Fruit fly (Drosophila melanogaster) whole organism, embryonic: ENCODE measurements around the gene Ist1.

Experiments used
- Antp ChIP-seq: fragments of 200-800 bp; sonication (Bioruptor generic); optimal IDR thresholded peaks from 3 replicates; lab custom pipeline; 2016; ENCODE audit warnings: missing biosample characterization, missing genetic modification characterization
- BtbVII ChIP-seq: fragments of 200-800 bp; sonication (Bioruptor generic); optimal IDR thresholded peaks from 3 replicates; lab custom pipeline; 2017; ENCODE audit warnings: missing biosample characterization, mild to moderate bottlenecking, missing genetic modification characterization
- CG10274 ChIP-seq: fragments of 200-800 bp; sonication (Bioruptor generic); optimal IDR thresholded peaks from 3 replicates; lab custom pipeline; 2017; ENCODE audit warnings: missing biosample characterization, mild to moderate bottlenecking, missing genetic modification characterization
- CG10462 ChIP-seq: fragments of 200-800 bp; sonication (Bioruptor generic); optimal IDR thresholded peaks from 2 replicates; lab custom pipeline; 2016; ENCODE audit warnings: missing biosample characterization, missing genetic modification characterization
- CG12659 ChIP-seq: fragments of 200-800 bp; sonication (Bioruptor generic); optimal IDR thresholded peaks from 3 replicates; lab custom pipeline; 2017; ENCODE audit warnings: mild to moderate bottlenecking, missing biosample characterization, missing genetic modification reagents, missing genetic modification characterization
- CG12942 ChIP-seq: fragments of 200-800 bp; sonication (Bioruptor generic); optimal IDR thresholded peaks from 3 replicates; lab custom pipeline; 2016; ENCODE audit warnings: missing biosample characterization, missing genetic modification characterization
- CG14710 ChIP-seq: fragments of 200-800 bp; sonication (Bioruptor generic); optimal IDR thresholded peaks from 3 replicates; lab custom pipeline; 2019; ENCODE audit warnings: missing biosample characterization, mild to moderate bottlenecking, missing genetic modification characterization, moderate library complexity
- CG3065 ChIP-seq: fragments of 200-800 bp; sonication (Bioruptor generic); optimal IDR thresholded peaks from 2 replicates; lab custom pipeline; 2016; ENCODE audit warnings: missing biosample characterization, missing genetic modification characterization
- CG32767 ChIP-seq: fragments of 200-800 bp; sonication (Bioruptor generic); IDR thresholded peaks from 2 replicates; pipeline ENCODE4 v1.3.6; 2022; ENCODE audit warnings: missing biosample characterization, missing genetic modification characterization
- CG32772 ChIP-seq: fragments of 200-800 bp; sonication (Bioruptor generic); IDR thresholded peaks from 2 replicates; pipeline ENCODE4 v1.3.6; 2022; ENCODE audit warnings: missing biosample characterization, missing genetic modification characterization
- CG4328 ChIP-seq: fragments of 200-800 bp; sonication (Bioruptor generic); optimal IDR thresholded peaks from 3 replicates; lab custom pipeline; 2017; ENCODE audit warnings: missing biosample characterization, missing genetic modification reagents, missing genetic modification characterization
- CG6854 ChIP-seq: fragments of 200-800 bp; sonication (Bioruptor generic); optimal IDR thresholded peaks from 3 replicates; lab custom pipeline; 2017; ENCODE audit warnings: missing biosample characterization, mild to moderate bottlenecking, missing genetic modification characterization
- CG9215 ChIP-seq: fragments of 200-800 bp; sonication (Bioruptor generic); IDR thresholded peaks from 2 replicates; pipeline ENCODE4 v1.3.6; 2022; ENCODE audit warnings: missing biosample characterization, missing genetic modification characterization
- Dek ChIP-seq: fragments of 200-800 bp; sonication (Bioruptor generic); optimal IDR thresholded peaks from 3 replicates; lab custom pipeline; 2019; ENCODE audit warnings: missing biosample characterization, mild to moderate bottlenecking, missing genetic modification characterization, moderate library complexity
- Fer2 ChIP-seq: fragments of 200-800 bp; sonication (Bioruptor generic); optimal IDR thresholded peaks from 2 replicates; lab custom pipeline; 2018; ENCODE audit warnings: missing biosample characterization, mild to moderate bottlenecking, missing genetic modification characterization, moderate library complexity
- Hand ChIP-seq: fragments of 200-800 bp; sonication (Bioruptor generic); optimal IDR thresholded peaks from 2 replicates; lab custom pipeline; 2017; ENCODE audit warnings: mild to moderate bottlenecking, missing biosample characterization, missing genetic modification reagents, missing genetic modification characterization
- MESR4 ChIP-seq: fragments of 200-800 bp; sonication (Bioruptor generic); optimal IDR thresholded peaks from 2 replicates; lab custom pipeline; 2018; ENCODE audit warnings: missing biosample characterization, mild to moderate bottlenecking, missing genetic modification characterization, moderate library complexity
- PHDP ChIP-seq: fragments of 200-800 bp; sonication (Bioruptor generic); optimal IDR thresholded peaks from 3 replicates; lab custom pipeline; 2018; ENCODE audit warnings: missing biosample characterization, mild to moderate bottlenecking, missing genetic modification characterization, moderate library complexity
- Xrp1 ChIP-seq: fragments of 200-800 bp; sonication (Bioruptor generic); IDR thresholded peaks from 2 replicates; pipeline ENCODE4 v1.3.6; 2022; ENCODE audit warnings: missing biosample characterization, missing genetic modification characterization
- ac ChIP-seq: fragments of 200-800 bp; sonication (Bioruptor generic); optimal IDR thresholded peaks from 3 replicates; lab custom pipeline; 2017; ENCODE audit warnings: missing biosample characterization, mild to moderate bottlenecking, missing genetic modification characterization
- az2 ChIP-seq: fragments of 200-800 bp; sonication (Bioruptor generic); optimal IDR thresholded peaks from 3 replicates; lab custom pipeline; 2016; ENCODE audit warnings: missing biosample characterization, missing genetic modification characterization
- bbx ChIP-seq: fragments of 200-800 bp; sonication (Bioruptor generic); IDR thresholded peaks from 2 replicates; pipeline ENCODE4 v1.3.6; 2022; ENCODE audit warnings: missing biosample characterization, missing genetic modification characterization; ENCODE audit not compliant: partially characterized antibody
- caup ChIP-seq: fragments of 200-800 bp; sonication (Bioruptor generic); optimal IDR thresholded peaks from 3 replicates; lab custom pipeline; 2017; ENCODE audit warnings: missing biosample characterization, mild to moderate bottlenecking, missing genetic modification characterization, moderate library complexity; ENCODE audit not compliant: severe bottlenecking
- da ChIP-seq: fragments of 200-800 bp; sonication (Bioruptor generic); optimal IDR thresholded peaks from 2 replicates; lab custom pipeline; 2016; ENCODE audit warnings: missing biosample characterization, missing genetic modification characterization
- eve ChIP-seq, 2 experiments: fragments of >200 bp; optimal IDR thresholded peaks; 2 replicates each; lab custom pipeline; 2017; ENCODE audit warnings: missing biosample characterization in 2 of 2, missing genetic modification characterization in 2 of 2
- knrl ChIP-seq: fragments of 200-800 bp; sonication (Bioruptor generic); IDR thresholded peaks from 3 replicates; pipeline ENCODE4 v1.3.6; 2022; ENCODE audit warnings: missing biosample characterization, missing genetic modification characterization; ENCODE audit not compliant: partially characterized antibody
- lola ChIP-seq, 3 experiments: fragments of >200 bp in 2 of 3; fragments of 200-800 bp in 1 of 3; sonication (Bioruptor generic) in 1 of 3; optimal IDR thresholded peaks; 2 replicates each; lab custom pipeline; 2017 to 2019; ENCODE audit warnings: missing biosample characterization in 3 of 3, missing genetic modification characterization in 3 of 3, mild to moderate bottlenecking in 1 of 3, moderate library complexity in 1 of 3
- maf-S ChIP-seq: fragments of 200-800 bp; sonication (Bioruptor generic); optimal IDR thresholded peaks from 2 replicates; lab custom pipeline; 2016; ENCODE audit warnings: missing biosample characterization, missing genetic modification characterization
- onecut ChIP-seq: fragments of 200-800 bp; sonication (Bioruptor generic); IDR thresholded peaks from 2 replicates; pipeline ENCODE4 v1.3.6; 2022; ENCODE audit warnings: missing biosample characterization, missing genetic modification characterization
- phol ChIP-seq: fragments of 200-800 bp; sonication (Bioruptor generic); optimal IDR thresholded peaks from 3 replicates; lab custom pipeline; 2018; ENCODE audit warnings: missing biosample characterization, mild to moderate bottlenecking, missing genetic modification characterization, moderate library complexity
- pnt ChIP-seq: fragments of 200-800 bp; sonication (Bioruptor generic); optimal IDR thresholded peaks from 3 replicates; lab custom pipeline; 2016; ENCODE audit warnings: missing biosample characterization, missing genetic modification characterization
- sna ChIP-seq: fragments of 200-800 bp; sonication (Bioruptor generic); IDR thresholded peaks from 2 replicates; pipeline ENCODE4 v1.3.6; 2022; ENCODE audit warnings: missing biosample characterization, missing genetic modification characterization; ENCODE audit not compliant: partially characterized antibody
- so ChIP-seq: fragments of 200-800 bp; sonication (Bioruptor generic); IDR thresholded peaks from 3 replicates; pipeline ENCODE4 v1.3.6; 2022; ENCODE audit warnings: missing biosample characterization, missing genetic modification characterization
- sqz ChIP-seq: fragments of 200-800 bp; sonication (Bioruptor generic); optimal IDR thresholded peaks from 3 replicates; lab custom pipeline; 2018; ENCODE audit warnings: missing biosample characterization, mild to moderate bottlenecking, missing genetic modification characterization
- wek ChIP-seq: fragments of 200-800 bp; sonication (Bioruptor generic); optimal IDR thresholded peaks from 3 replicates; lab custom pipeline; 2018; ENCODE audit warnings: missing biosample characterization, mild to moderate bottlenecking, missing genetic modification characterization, moderate library complexity
- zen ChIP-seq: fragments of 200-800 bp; sonication (Bioruptor generic); optimal IDR thresholded peaks from 3 replicates; lab custom pipeline; 2018; ENCODE audit warnings: missing biosample characterization, mild to moderate bottlenecking, missing genetic modification characterization, moderate library complexity

The Ist1 gene

DNA sequence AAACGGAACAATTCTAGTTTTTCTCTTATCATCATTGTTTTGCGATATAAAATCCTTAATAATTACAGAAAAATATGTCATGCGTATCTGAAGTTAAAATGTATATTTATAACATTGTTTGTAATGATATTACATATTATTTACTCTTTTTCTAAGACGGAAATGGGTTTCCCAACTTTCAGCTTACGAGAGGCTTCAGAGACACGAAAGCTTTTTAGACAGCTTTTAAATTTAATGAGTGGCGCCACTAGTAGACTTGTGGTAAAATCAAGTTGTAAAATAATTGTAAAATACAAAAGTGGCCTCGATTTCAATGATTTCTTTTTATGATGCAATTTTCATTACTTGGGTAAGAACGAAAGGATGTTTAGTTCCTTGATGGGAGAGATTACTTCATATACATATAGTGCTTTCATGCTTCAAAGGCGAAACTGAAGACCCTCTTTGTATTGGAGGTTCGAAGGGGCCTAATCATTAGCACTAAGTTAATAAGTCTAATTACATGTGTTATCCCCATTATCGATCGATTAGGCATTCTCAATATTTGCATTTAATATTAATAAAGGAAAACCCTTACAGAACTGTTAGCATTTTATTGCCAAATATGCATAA, 47.2 kb downstream of the Ist1 start (continued):
- TF ChIP-seq da (GFP tag; lab: Kevin White, UChicago) (peak; percentile 64), CG3065 (GFP tag; lab: Kevin White, UChicago) (peak; percentile 46), BtbVII (GFP tag; lab: Kevin White, UChicago) (peak; percentile 87), wek (GFP tag; lab: Kevin White, UChicago) (peak; percentile 89), CG12659 (peak; percentile 88), CG6854 (GFP tag; lab: Kevin White, UChicago) (peak; percentile 90), eve (GFP tag; optimal IDR thresholded peaks at IDR 0.05; lab: Kevin White, UChicago) (no peak), CG12942 (GFP tag; lab: Kevin White, UChicago) (peak; percentile 61), caup (GFP tag; lab: Kevin White, UChicago) (peak; percentile 98), phol (tag; lab: Kevin White, UChicago) (peak; percentile 71), Antp (GFP tag; lab: Kevin White, UChicago) (peak; percentile 83), CG10274 (GFP tag; lab: Kevin White, UChicago) (peak; percentile 80), CG4328 (GFP tag; lab: Kevin White, UChicago) (peak; percentile 79), CG14710 (tag; lab: Kevin White, UChicago) (peak; percentile 26), Hand (GFP tag; lab: Kevin White, UChicago) (peak; percentile 67), Dek (peak; percentile 88), CG32767 (GFP tag; lab: Robert Waterston, UW) (no peak), PHDP (tag; lab: Kevin White, UChicago) (peak; percentile 89), bbx (GFP tag; lab: Robert Waterston, UW) (no peak), onecut (GFP tag; lab: Robert Waterston, UW) (peak; percentile 81), ac (GFP tag; lab: Kevin White, UChicago) (no peak), MESR4 (GFP tag; lab: Kevin White, UChicago) (peak; percentile 15), maf-S (GFP tag; lab: Kevin White, UChicago) (peak; percentile 84), so (GFP tag; lab: Robert Waterston, UW) (peak; percentile 82; the same call in 2 of the 3 replicates), CG10462 (GFP tag; lab: Kevin White, UChicago) (peak; percentile 39), knrl (no peak), lola (GFP tag; optimal IDR thresholded peaks at IDR 0.05; lab: Kevin White, UChicago) (no peak), CG32772 (peak; percentile 78), sqz (GFP tag; lab: Kevin White, UChicago) (peak; percentile 81), CG9215 (GFP tag; lab: Robert Waterston, UW) (peak; percentile 65), Fer2 (tag; lab: Kevin White, UChicago) (peak; percentile 94), zen (tag; lab: Kevin White, UChicago) (no peak), sna (GFP tag; lab: Robert Waterston, UW) (no peak), Xrp1 (GFP tag; lab: Robert Waterston, UW) (peak; percentile 27; the same call in 1 of the 2 replicates), az2 (peak; percentile 76), pnt (GFP tag; lab: Kevin White, UChicago) (peak; percentile 40)
